Worm (Caenorhabditis elegans) whole organism, L3 larva: ENCODE results near the gene F32E10.9.

Experiments used
- nhr-237 ChIP-seq: fragments of 150-350 bp; optimal IDR thresholded peaks from 2 replicates; lab custom pipeline; 2014; ENCODE audit warnings: missing biosample characterization, missing genetic modification characterization
- nhr-25 ChIP-seq: sonication (generic microtip); optimal IDR thresholded peaks from 2 replicates; lab custom pipeline; 2017; ENCODE audit warnings: missing biosample characterization, missing genetic modification characterization
- unc-39 ChIP-seq: sonication (generic microtip); optimal IDR thresholded peaks from 4 replicates; lab custom pipeline; 2017; ENCODE audit warnings: missing biosample characterization, missing genetic modification characterization

DNA sequence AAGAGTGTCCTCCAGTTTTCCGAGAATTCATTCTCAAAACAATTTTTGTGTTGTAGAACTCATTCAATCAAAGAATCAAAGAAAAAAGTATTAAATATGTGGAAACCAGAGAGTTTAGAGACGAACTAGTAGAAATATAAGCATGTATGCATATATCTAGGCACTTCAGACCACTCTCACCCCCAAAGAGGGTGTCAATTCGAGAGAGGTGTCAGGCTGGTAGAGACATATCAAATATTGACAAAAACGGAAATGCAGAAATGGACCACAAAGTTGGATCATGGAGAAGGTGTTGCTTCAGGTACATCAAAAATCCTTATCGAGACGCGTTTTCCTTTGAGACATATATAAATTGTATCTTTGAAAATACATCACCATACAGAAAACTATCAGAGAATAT is 40.0 kb downstream of the F32E10.9 start:
- TF ChIP-seq unc-39 (no peak), nhr-237 (tag; lab: Kevin White, UChicago) (no peak), nhr-25 (tag; lab: Kevin White, UChicago) (no peak)
